Fruit fly (Drosophila melanogaster): ENCODE results near the gene CG43082.

DNA sequence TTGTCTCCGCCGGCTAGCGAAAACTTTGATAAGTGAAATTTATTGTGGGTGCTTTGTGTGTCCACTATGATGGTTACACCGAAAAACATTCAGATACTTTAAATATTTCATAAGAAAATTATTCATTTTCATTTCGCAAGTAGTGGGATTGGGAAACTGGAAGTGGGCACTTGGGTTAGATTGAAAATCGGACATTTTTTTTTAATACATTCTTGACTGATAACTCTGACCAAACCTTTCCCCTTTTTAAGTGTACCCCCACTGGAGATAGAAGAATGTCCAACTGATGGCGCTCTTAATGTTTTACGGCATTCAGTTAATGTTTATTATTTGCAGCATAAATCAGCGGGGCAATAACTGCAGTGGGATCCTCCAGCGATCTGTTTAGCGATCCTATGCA lies 16.0 kb downstream of the CG43082 start:
- TF ChIP-seq CG11695 (GFP tag; IDR thresholded peaks at IDR 0.05) (no peak), scrt (GFP tag; optimal IDR thresholded peaks at IDR 0.05) (no peak), Sin3A (optimal IDR thresholded peaks at IDR 0.05) (no peak), CG7372 (GFP tag; IDR thresholded peaks at IDR 0.05) (no peak), slbo (GFP tag; IDR thresholded peaks at IDR 0.05) (no peak), z (GFP tag; IDR thresholded peaks at IDR 0.05) (no peak), stwl (tag; optimal IDR thresholded peaks at IDR 0.05) (no peak), CrebB (tag; optimal IDR thresholded peaks at IDR 0.05) (no peak), pfk (GFP tag; optimal IDR thresholded peaks at IDR 0.05) (no peak), kay (GFP tag; optimal IDR thresholded peaks at IDR 0.05) (no peak), pan (optimal IDR thresholded peaks at IDR 0.05) (no peak), pan (GFP tag; optimal IDR thresholded peaks at IDR 0.05 in 1 of 2, IDR thresholded peaks at IDR 0.05 in 1 of 2) (no peak), zen2 (GFP tag; IDR thresholded peaks at IDR 0.05; ENCODE audit: partially characterized antibody) (no peak)
